Fruit fly (Drosophila melanogaster) whole organism, embryonic: ENCODE data around the gene RhoGAP5A.

ENCODE experiments used
- Adf1 ChIP-seq: fragments of 200-800 bp; sonication (Bioruptor generic); IDR thresholded peaks from 2 replicates; pipeline ENCODE4 v1.3.6; 2022; ENCODE audit warnings: missing biosample characterization, missing genetic modification characterization
- CG11398 ChIP-seq: fragments of 200-800 bp; sonication (Bioruptor generic); optimal IDR thresholded peaks from 2 replicates; lab custom pipeline; 2016; ENCODE audit warnings: missing biosample characterization, missing genetic modification characterization
- CG12942 ChIP-seq: fragments of 200-800 bp; sonication (Bioruptor generic); optimal IDR thresholded peaks from 3 replicates; lab custom pipeline; 2016; ENCODE audit warnings: missing biosample characterization, missing genetic modification characterization
- CG14965 ChIP-seq: fragments of 200-800 bp; sonication (Bioruptor generic); optimal IDR thresholded peaks from 2 replicates; lab custom pipeline; 2016; ENCODE audit warnings: missing biosample characterization, missing genetic modification characterization, borderline replicate concordance
- CG15479 ChIP-seq: fragments of 200-800 bp; sonication (Bioruptor generic); optimal IDR thresholded peaks from 3 replicates; lab custom pipeline; 2019; ENCODE audit warnings: missing biosample characterization, mild to moderate bottlenecking, missing genetic modification characterization, moderate library complexity
- CG16813 ChIP-seq: fragments of 200-800 bp; sonication (Bioruptor generic); IDR thresholded peaks from 3 replicates; pipeline ENCODE4 v1.3.6; 2022; ENCODE audit warnings: missing biosample characterization, missing genetic modification characterization; ENCODE audit not compliant: partially characterized antibody
- CG18262 ChIP-seq: fragments of 200-800 bp; optimal IDR thresholded peaks from 3 replicates; lab custom pipeline; 2019; ENCODE audit warnings: missing biosample characterization, mild to moderate bottlenecking, missing genetic modification characterization, moderate library complexity
- CG2678 ChIP-seq: fragments of 200-800 bp; sonication (Bioruptor generic); optimal IDR thresholded peaks from 3 replicates; lab custom pipeline; 2019; ENCODE audit warnings: missing biosample characterization, mild to moderate bottlenecking, missing genetic modification characterization, moderate library complexity
- CG3065 ChIP-seq: fragments of 200-800 bp; sonication (Bioruptor generic); optimal IDR thresholded peaks from 2 replicates; lab custom pipeline; 2016; ENCODE audit warnings: missing biosample characterization, missing genetic modification characterization
- CG32532 ChIP-seq: fragments of 200-800 bp; sonication (Bioruptor generic); IDR thresholded peaks from 2 replicates; pipeline ENCODE4 v1.3.6; 2022; ENCODE audit warnings: missing biosample characterization, missing genetic modification characterization
- CG34376 ChIP-seq: fragments of 200-800 bp; sonication (Bioruptor generic); optimal IDR thresholded peaks from 2 replicates; lab custom pipeline; 2018; ENCODE audit warnings: missing biosample characterization, mild to moderate bottlenecking, missing genetic modification characterization
- CG3847 ChIP-seq: fragments of 200-800 bp; sonication (Bioruptor generic); IDR thresholded peaks from 2 replicates; pipeline ENCODE4 v1.3.6; 2022; ENCODE audit warnings: missing biosample characterization, missing genetic modification characterization
- CG42726 ChIP-seq: fragments of 200-800 bp; sonication (Bioruptor generic); IDR thresholded peaks from 2 replicates; pipeline ENCODE4 v1.3.6; 2022; ENCODE audit warnings: missing biosample characterization, missing genetic modification characterization; ENCODE audit not compliant: partially characterized antibody
- CG4282 ChIP-seq: fragments of 200-800 bp; sonication (Bioruptor generic); optimal IDR thresholded peaks from 2 replicates; lab custom pipeline; 2016; ENCODE audit warnings: missing biosample characterization, missing genetic modification characterization
- CG6765 ChIP-seq: fragments of 200-800 bp; sonication (Bioruptor generic); optimal IDR thresholded peaks from 3 replicates; lab custom pipeline; 2017; ENCODE audit warnings: missing biosample characterization, mild to moderate bottlenecking, missing genetic modification characterization
- CG6791 ChIP-seq: fragments of 200-800 bp; sonication (Bioruptor generic); IDR thresholded peaks from 3 replicates; pipeline ENCODE4 v1.3.6; 2022; ENCODE audit warnings: missing biosample characterization, missing genetic modification characterization; ENCODE audit not compliant: partially characterized antibody
- CG9215 ChIP-seq: fragments of 200-800 bp; sonication (Bioruptor generic); IDR thresholded peaks from 2 replicates; pipeline ENCODE4 v1.3.6; 2022; ENCODE audit warnings: missing biosample characterization, missing genetic modification characterization
- CoRest ChIP-seq: fragments of 200-800 bp; sonication (Bioruptor generic); optimal IDR thresholded peaks from 3 replicates; lab custom pipeline; 2018; ENCODE audit warnings: missing biosample characterization, mild to moderate bottlenecking, missing genetic modification characterization, moderate library complexity
- Deaf1 ChIP-seq: fragments of 200-800 bp; optimal IDR thresholded peaks from 3 replicates; lab custom pipeline; 2019; ENCODE audit warnings: missing biosample characterization, mild to moderate bottlenecking, missing genetic modification characterization, moderate library complexity
- Elba2 ChIP-seq: fragments of 200-800 bp; sonication (Bioruptor generic); optimal IDR thresholded peaks from 3 replicates; lab custom pipeline; 2016; ENCODE audit warnings: missing biosample characterization, missing genetic modification characterization
- Gug ChIP-seq: fragments of 200-800 bp; sonication (Bioruptor generic); IDR thresholded peaks from 4 replicates; pipeline ENCODE4 v1.3.6; 2022; ENCODE audit warnings: missing biosample characterization, missing genetic modification characterization
- HmgD ChIP-seq: fragments of 200-800 bp; sonication (Bioruptor generic); optimal IDR thresholded peaks from 3 replicates; lab custom pipeline; 2016; ENCODE audit warnings: missing biosample characterization, missing genetic modification characterization
- Mrtf ChIP-seq: fragments of 200-800 bp; sonication (Bioruptor generic); IDR thresholded peaks from 3 replicates; pipeline ENCODE4 v1.3.6; 2022; ENCODE audit warnings: missing biosample characterization, missing genetic modification characterization
- Myb ChIP-seq: fragments of 200-800 bp; sonication (Bioruptor generic); optimal IDR thresholded peaks from 2 replicates; lab custom pipeline; 2016; ENCODE audit warnings: missing biosample characterization, missing genetic modification characterization
- Oaz ChIP-seq: fragments of 200-800 bp; sonication (Bioruptor generic); IDR thresholded peaks from 2 replicates; pipeline ENCODE4 v1.3.6; 2022; ENCODE audit warnings: missing biosample characterization, missing genetic modification characterization
- Ptx1 ChIP-seq: fragments of 200-800 bp; sonication (Bioruptor generic); IDR thresholded peaks from 2 replicates; pipeline ENCODE4 v1.3.6; 2022; ENCODE audit warnings: missing biosample characterization, missing genetic modification characterization
- Rfx ChIP-seq: fragments of 200-800 bp; sonication (Bioruptor generic); IDR thresholded peaks from 2 replicates; pipeline ENCODE4 v1.3.6; 2022; ENCODE audit warnings: missing biosample characterization, missing genetic modification characterization
- Usf ChIP-seq: fragments of 200-800 bp; sonication (Bioruptor generic); optimal IDR thresholded peaks from 2 replicates; lab custom pipeline; 2017; ENCODE audit warnings: missing genotype, missing biosample characterization, missing genetic modification characterization
- az2 ChIP-seq: fragments of 200-800 bp; sonication (Bioruptor generic); optimal IDR thresholded peaks from 3 replicates; lab custom pipeline; 2016; ENCODE audit warnings: missing biosample characterization, missing genetic modification characterization
- bigmax ChIP-seq: fragments of 200-800 bp; sonication (Bioruptor generic); optimal IDR thresholded peaks from 2 replicates; lab custom pipeline; 2018; ENCODE audit warnings: missing biosample characterization, mild to moderate bottlenecking, missing genetic modification characterization
- bowl ChIP-seq: fragments of 200-800 bp; sonication (Bioruptor generic); IDR thresholded peaks from 2 replicates; pipeline ENCODE4 v1.3.6; 2022; ENCODE audit warnings: missing biosample characterization, missing genetic modification characterization
- cg ChIP-seq: fragments of 200-800 bp; sonication (Bioruptor generic); optimal IDR thresholded peaks from 3 replicates; lab custom pipeline; 2019; ENCODE audit warnings: missing biosample characterization, mild to moderate bottlenecking, missing genetic modification characterization, moderate library complexity
- ci ChIP-seq: fragments of 200-800 bp; sonication (Bioruptor generic); IDR thresholded peaks from 3 replicates; pipeline ENCODE4 v1.3.6; 2022; ENCODE audit warnings: missing biosample characterization, missing genetic modification characterization
- croc ChIP-seq: fragments of 200-800 bp; sonication (Bioruptor generic); conservative IDR thresholded peaks from 3 replicates; pipeline ENCODE4 v1.3.6; 2022; ENCODE audit warnings: missing biosample characterization, missing genetic modification characterization
- dati ChIP-seq: fragments of 200-800 bp; sonication (Bioruptor generic); IDR thresholded peaks from 2 replicates; pipeline ENCODE4 v1.3.6; 2022; ENCODE audit warnings: missing biosample characterization, missing genetic modification characterization
- ewg ChIP-seq: fragments of 200-800 bp; sonication (Bioruptor generic); optimal IDR thresholded peaks from 3 replicates; lab custom pipeline; 2017; ENCODE audit warnings: mild to moderate bottlenecking, missing biosample characterization, missing genetic modification reagents, missing genetic modification characterization
- eyg ChIP-seq: fragments of 200-800 bp; sonication (Bioruptor generic); optimal IDR thresholded peaks from 3 replicates; lab custom pipeline; 2016; ENCODE audit warnings: missing biosample characterization, missing genetic modification characterization
- fru ChIP-seq: fragments of >200 bp; optimal IDR thresholded peaks from 2 replicates; lab custom pipeline; 2017
- ftz-f1 ChIP-seq: fragments of 200-800 bp; sonication (Bioruptor generic); optimal IDR thresholded peaks from 2 replicates; lab custom pipeline; 2016; ENCODE audit warnings: missing biosample characterization, missing genetic modification characterization
- fu2 ChIP-seq: fragments of 200-800 bp; sonication (Bioruptor generic); optimal IDR thresholded peaks from 2 replicates; lab custom pipeline; 2016; ENCODE audit warnings: missing biosample characterization, missing genetic modification characterization
- insv ChIP-seq, 2 experiments: fragments of 200-800 bp; sonication (Bioruptor generic); optimal IDR thresholded peaks; 3 replicates each; lab custom pipeline; 2016 to 2018; ENCODE audit warnings: missing biosample characterization in 2 of 2, missing genetic modification characterization in 2 of 2
- nerfin-2 ChIP-seq: fragments of 200-800 bp; sonication (Bioruptor generic); IDR thresholded peaks from 2 replicates; pipeline ENCODE4 v1.3.6; 2022; ENCODE audit warnings: missing biosample characterization, missing genetic modification characterization; ENCODE audit not compliant: partially characterized antibody
- nmo ChIP-seq: fragments of 200-800 bp; sonication (Bioruptor generic); optimal IDR thresholded peaks from 2 replicates; lab custom pipeline; 2018; ENCODE audit warnings: missing biosample characterization, mild to moderate bottlenecking, missing genetic modification characterization, moderate library complexity
- oc ChIP-seq: fragments of 200-800 bp; sonication (Bioruptor generic); optimal IDR thresholded peaks from 2 replicates; lab custom pipeline; 2018; ENCODE audit warnings: missing biosample characterization, mild to moderate bottlenecking, missing genetic modification characterization, moderate library complexity
- peb ChIP-seq: fragments of 200-800 bp; sonication (Bioruptor generic); IDR thresholded peaks from 2 replicates; pipeline ENCODE4 v1.3.6; 2022; ENCODE audit warnings: missing biosample characterization, missing genetic modification characterization
- phol ChIP-seq: fragments of 200-800 bp; sonication (Bioruptor generic); optimal IDR thresholded peaks from 3 replicates; lab custom pipeline; 2018; ENCODE audit warnings: missing biosample characterization, mild to moderate bottlenecking, missing genetic modification characterization, moderate library complexity
- pzg ChIP-seq: fragments of 200-800 bp; sonication (Bioruptor generic); optimal IDR thresholded peaks from 3 replicates; lab custom pipeline; 2018; ENCODE audit warnings: missing biosample characterization, mild to moderate bottlenecking, missing genetic modification characterization, moderate library complexity
- seq ChIP-seq: fragments of 200-800 bp; sonication (Bioruptor generic); IDR thresholded peaks from 2 replicates; pipeline ENCODE4 v1.3.6; 2022; ENCODE audit warnings: missing biosample characterization, missing genetic modification characterization
- sna ChIP-seq: fragments of 200-800 bp; sonication (Bioruptor generic); IDR thresholded peaks from 2 replicates; pipeline ENCODE4 v1.3.6; 2022; ENCODE audit warnings: missing biosample characterization, missing genetic modification characterization; ENCODE audit not compliant: partially characterized antibody
- stwl ChIP-seq: fragments of 200-800 bp; sonication (Bioruptor generic); optimal IDR thresholded peaks from 3 replicates; lab custom pipeline; 2018; ENCODE audit warnings: missing biosample characterization, mild to moderate bottlenecking, missing genetic modification characterization, moderate library complexity
- usp ChIP-seq: fragments of >200 bp; optimal IDR thresholded peaks from 2 replicates; lab custom pipeline; 2017; ENCODE audit warnings: missing biosample characterization, missing genetic modification characterization
- zfh1 ChIP-seq: fragments of 200-800 bp; sonication (Bioruptor generic); IDR thresholded peaks from 3 replicates; pipeline ENCODE4 v1.3.6; 2022; ENCODE audit warnings: missing biosample characterization, missing genetic modification characterization

RhoGAP5A gene

DNA sequence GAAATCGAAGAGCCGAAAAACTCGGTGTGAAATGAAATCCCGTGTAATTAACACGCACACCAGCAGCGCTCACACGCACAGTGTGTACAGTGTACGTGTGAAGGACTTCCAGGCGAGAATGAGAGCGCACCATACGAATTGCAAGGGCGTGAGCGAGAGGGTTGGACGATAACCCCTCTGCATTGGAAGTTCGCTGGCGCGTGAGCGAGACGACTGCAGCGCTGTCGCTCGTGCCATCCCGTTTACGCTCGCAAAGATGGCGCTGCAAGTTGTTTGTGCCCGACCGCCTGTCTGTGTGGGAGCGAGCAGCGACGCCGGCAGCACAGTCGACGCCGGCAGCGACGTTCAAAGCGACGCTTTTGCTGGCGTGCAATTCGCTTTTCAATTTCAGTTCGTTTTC lies 24.7 kb downstream of the RhoGAP5A start, which contains the start of gene Vsx1 (continued):
- TF ChIP-seq sna (no peak), nerfin-2 (GFP tag; lab: Robert Waterston, UW) (no peak), CG11398 (GFP tag; lab: Kevin White, UChicago) (no peak), phol (tag; lab: Kevin White, UChicago) (peak; percentile 95), CG34376 (no peak), CG4282 (GFP tag; lab: Kevin White, UChicago) (no peak), Oaz (GFP tag; lab: Robert Waterston, UW) (no peak), bowl (GFP tag; lab: Robert Waterston, UW) (no peak), CG15479 (GFP tag; lab: Kevin White, UChicago) (peak; percentile 8), CG18262 (tag; lab: Kevin White, UChicago) (no peak), CG32532 (GFP tag; lab: Robert Waterston, UW) (no peak), fu2 (GFP tag; lab: Kevin White, UChicago) (no peak), Gug (GFP tag; lab: Robert Waterston, UW) (no peak), Myb (no peak), ftz-f1 (GFP tag; lab: Kevin White, UChicago) (peak; percentile 69), CG9215 (GFP tag; lab: Robert Waterston, UW) (no peak), Rfx (GFP tag; lab: Robert Waterston, UW) (peak; percentile 46), Ptx1 (GFP tag; lab: Robert Waterston, UW) (no peak), Usf (no peak), zfh1 (0 out of 3 replicates have a peak, but pooled peaks have one; percentile 8), fru (lab: Kevin White, UChicago) (no peak), nmo (GFP tag; lab: Kevin White, UChicago) (peak; percentile 51), CG6765 (no peak), stwl (no peak), bigmax (GFP tag; lab: Kevin White, UChicago) (no peak), CG3065 (GFP tag; lab: Kevin White, UChicago) (peak; percentile 30), Elba2 (GFP tag; lab: Kevin White, UChicago) (no peak), CG16813 (GFP tag; lab: Robert Waterston, UW) (0 out of 3 replicates have a peak, but pooled peaks have one; percentile 36), Mrtf (GFP tag; lab: Robert Waterston, UW) (no peak), CG14965 (GFP tag; lab: Kevin White, UChicago) (no peak), CG12942 (no peak), croc (no peak), ci (peak; percentile 45; the same call in 1 of the 3 replicates), eyg (GFP tag; lab: Kevin White, UChicago) (no peak), CG3847 (GFP tag; lab: Robert Waterston, UW) (no peak), cg (GFP tag; lab: Kevin White, UChicago) (peak; percentile 97), seq (peak; percentile 56; the same call in 1 of the 2 replicates), ewg (peak; percentile 97), CG2678 (tag; lab: Kevin White, UChicago) (no peak), oc (tag; lab: Kevin White, UChicago) (peak; percentile 11), HmgD (GFP tag; lab: Kevin White, UChicago) (peak; percentile 79), Adf1 (GFP tag; lab: Robert Waterston, UW) (peak; percentile 99), CG6791 (GFP tag; lab: Robert Waterston, UW) (peak; percentile 55; the same call in 1 of the 3 replicates), dati (GFP tag; lab: Robert Waterston, UW) (no peak), pzg (GFP tag; lab: Kevin White, UChicago) (no peak), CoRest (peak; percentile 76), insv (GFP tag; optimal IDR thresholded peaks at IDR 0.05; lab: Kevin White, UChicago) (no peak), Deaf1 (tag; lab: Kevin White, UChicago) (peak; percentile 59), CG42726 (GFP tag; lab: Robert Waterston, UW) (peak; percentile 61; the same call in 1 of the 2 replicates), peb (no peak), az2 (GFP tag; lab: Kevin White, UChicago) (no peak), usp (GFP tag; lab: Kevin White, UChicago) (no peak)
